Fruit fly (Drosophila melanogaster): ENCODE data around the gene CG8031.

- TF ChIP-seq usp (GFP tag; optimal IDR thresholded peaks at IDR 0.05) (no peak), CG8478 (optimal IDR thresholded peaks at IDR 0.05) (no peak), psq (optimal IDR thresholded peaks at IDR 0.05) (no peak), pan (optimal IDR thresholded peaks at IDR 0.05) (no peak), EcR (GFP tag; optimal IDR thresholded peaks at IDR 0.05) (no peak), Dll (optimal IDR thresholded peaks at IDR 0.05) (no peak)
Observed at dm6 chr3R:13032323-13032722, 21.2 kb upstream of the CG8031 start, which contains the start of gene ry.
